Fruit fly (Drosophila melanogaster) S2 (cell line): ENCODE measurements around the gene Hyls1.

Source experiments
- CG8478 ChIP-seq: fragments of >200 bp; optimal IDR thresholded peaks from 2 replicates; lab custom pipeline; 2018
- CTCF ChIP-seq, 2 experiments: fragments of >200 bp; optimal IDR thresholded peaks; 2 replicates each; lab custom pipeline; 2018

- TF ChIP-seq CTCF (optimal IDR thresholded peaks at IDR 0.05; lab: Kevin White, UChicago) (no peak), CG8478 (no peak)
Observed at dm6 chr2L:16374691-16375090, 22.3 kb upstream of the Hyls1 start.
